Fruit fly (Drosophila melanogaster): ENCODE data around the gene CG4768.

DNA sequence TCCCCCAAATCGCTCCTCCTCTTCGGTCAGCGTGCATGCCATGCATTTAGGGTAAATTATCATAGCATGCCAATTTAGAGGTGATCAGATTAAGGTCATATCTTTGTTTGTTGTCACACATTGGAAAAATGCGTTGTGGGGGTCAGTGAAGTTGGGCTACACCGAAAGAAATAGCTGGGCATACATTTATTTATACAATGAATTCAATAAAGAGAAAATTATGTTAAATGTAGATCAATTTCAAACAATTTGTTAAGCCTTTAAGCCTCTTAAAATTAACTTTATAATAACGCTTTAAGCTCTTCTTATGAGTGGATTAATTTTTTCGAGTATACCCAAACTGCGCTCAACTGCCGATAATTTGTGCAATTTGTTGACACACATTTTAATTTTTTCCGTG lies 22.4 kb downstream of the CG4768 start:
- TF ChIP-seq sim (GFP tag; IDR thresholded peaks at IDR 0.05) (no peak), Dek (tag; optimal IDR thresholded peaks at IDR 0.05) (no peak), chinmo (GFP tag; IDR thresholded peaks at IDR 0.05; ENCODE audit: partially characterized antibody) (no peak), fd64A (GFP tag; optimal IDR thresholded peaks at IDR 0.05) (no peak), h (optimal IDR thresholded peaks at IDR 0.05) (no peak), yki (optimal IDR thresholded peaks at IDR 0.05) (no peak), ab (GFP tag; optimal IDR thresholded peaks at IDR 0.05) (no peak), CG42726 (GFP tag; IDR thresholded peaks at IDR 0.05; ENCODE audit: partially characterized antibody) (no peak), Oaz (GFP tag; IDR thresholded peaks at IDR 0.05) (no peak), CG7556 (GFP tag; optimal IDR thresholded peaks at IDR 0.05) (no peak), Sox102F (GFP tag; optimal IDR thresholded peaks at IDR 0.05) (no peak), CG32767 (GFP tag; IDR thresholded peaks at IDR 0.05) (no peak), gro (GFP tag; optimal IDR thresholded peaks at IDR 0.05) (no peak), Usf (GFP tag; optimal IDR thresholded peaks at IDR 0.05) (no peak)

All from whole organism, embryonic.